Worm (Caenorhabditis elegans) whole organism, young adult: ENCODE data around the gene gpr-2.

Experiments used
- F33H1.4 ChIP-seq: fragments of 200-800 bp; sonication (Bioruptor generic); IDR thresholded peaks from 2 replicates; pipeline ENCODE4 v1.3.6; 2022; ENCODE audit warnings: missing genetic modification reagents, missing genetic modification characterization, missing compliant biosample characterization
- F37B4.10 ChIP-seq: fragments of 200-800 bp; sonication (Bioruptor generic); IDR thresholded peaks from 2 replicates; pipeline ENCODE4 v1.3.6; 2022; ENCODE audit warnings: missing genetic modification characterization, missing compliant biosample characterization
- F49E8.2 ChIP-seq: sonication (generic microtip); optimal IDR thresholded peaks from 3 replicates; lab custom pipeline; 2017; ENCODE audit warnings: missing genetic modification characterization, mild to moderate bottlenecking, missing compliant biosample characterization, antibody characterized with exemption, moderate library complexity; ENCODE audit not compliant: insufficient read depth
- F57C9.4 ChIP-seq: sonication (generic microtip); optimal IDR thresholded peaks from 2 replicates; lab custom pipeline; 2017; ENCODE audit warnings: mild to moderate bottlenecking, missing genetic modification characterization, missing compliant biosample characterization
- Y53F4B.3 ChIP-seq: fragments of 200-800 bp; sonication (Bioruptor generic); IDR thresholded peaks from 2 replicates; pipeline ENCODE4 v1.3.6; 2022; ENCODE audit warnings: missing genetic modification reagents, missing genetic modification characterization, missing compliant biosample characterization
- ZK185.1 ChIP-seq: sonication (generic microtip); optimal IDR thresholded peaks from 2 replicates; lab custom pipeline; 2016; ENCODE audit warnings: mild to moderate bottlenecking, missing genetic modification characterization, missing compliant biosample characterization; ENCODE audit not compliant: poor library complexity, severe bottlenecking
- aptf-2 ChIP-seq: fragments of 200-800 bp; sonication (Bioruptor generic); conservative IDR thresholded peaks from 2 replicates; pipeline ENCODE4 v1.3.6; 2022; ENCODE audit warnings: missing genetic modification reagents, missing genetic modification characterization, missing compliant biosample characterization
- attf-6 ChIP-seq: fragments of 200-800 bp; sonication (Bioruptor generic); IDR thresholded peaks from 2 replicates; pipeline ENCODE4 v1.3.6; 2022; ENCODE audit warnings: missing genetic modification reagents, missing genetic modification characterization, missing compliant biosample characterization
- bed-1 ChIP-seq: fragments of 200-800 bp; sonication (Bioruptor generic); IDR thresholded peaks from 2 replicates; pipeline ENCODE4 v1.3.6; 2022; ENCODE audit warnings: missing genetic modification reagents, missing genetic modification characterization, missing compliant biosample characterization
- bed-2 ChIP-seq: fragments of 200-800 bp; sonication (Bioruptor generic); IDR thresholded peaks from 2 replicates; pipeline ENCODE4 v1.3.6; 2022; ENCODE audit warnings: missing genetic modification reagents, missing genetic modification characterization, missing compliant biosample characterization
- ccch-3 ChIP-seq: fragments of 200-800 bp; sonication (Bioruptor generic); optimal IDR thresholded peaks from 2 replicates; lab custom pipeline; 2018; ENCODE audit warnings: mild to moderate bottlenecking, missing genetic modification characterization, missing compliant biosample characterization
- cebp-1 ChIP-seq, 2 experiments: fragments of 200-800 bp in 1 of 2; sonication (Bioruptor generic) in 1 of 2; sonication (generic microtip) in 1 of 2; IDR thresholded peaks in 1 of 2; optimal IDR thresholded peaks in 1 of 2; 2 replicates each; pipeline versions ENCODE4 v1.3.6 to Lab custom; 2017 to 2022; ENCODE audit warnings: missing compliant biosample characterization in 2 of 2, missing genetic modification characterization in 2 of 2, mild to moderate bottlenecking in 1 of 2, missing genetic modification reagents in 1 of 2, moderate library complexity in 1 of 2
- ceh-100 ChIP-seq: fragments of 200-800 bp; sonication (Bioruptor generic); IDR thresholded peaks from 2 replicates; pipeline ENCODE4 v1.3.6; 2022; ENCODE audit warnings: missing genetic modification reagents, missing genetic modification characterization, missing compliant biosample characterization
- ceh-58 ChIP-seq: fragments of 200-800 bp; sonication (Bioruptor generic); IDR thresholded peaks from 2 replicates; pipeline ENCODE4 v1.3.6; 2022; ENCODE audit warnings: missing genetic modification characterization, missing compliant biosample characterization
- chd-7 ChIP-seq: sonication (generic microtip); optimal IDR thresholded peaks from 2 replicates; lab custom pipeline; 2016; ENCODE audit warnings: mild to moderate bottlenecking, missing genetic modification characterization, moderate library complexity, missing compliant biosample characterization
- dox-1 ChIP-seq: fragments of 200-800 bp; sonication (Bioruptor generic); IDR thresholded peaks from 2 replicates; pipeline ENCODE4 v1.3.6; 2022; ENCODE audit warnings: missing genetic modification reagents, missing genetic modification characterization, missing compliant biosample characterization
- dpl-1 ChIP-seq: fragments of 150-350 bp; optimal IDR thresholded peaks from 2 replicates; lab custom pipeline; 2014; ENCODE audit warnings: missing biosample characterization, missing genetic modification reagents, missing genetic modification characterization
- hmg-1.2 ChIP-seq: fragments of 200-800 bp; sonication (Bioruptor generic); IDR thresholded peaks from 2 replicates; pipeline ENCODE4 v1.3.6; 2022; ENCODE audit warnings: missing genetic modification reagents, missing genetic modification characterization, missing compliant biosample characterization
- hmg-20 ChIP-seq: fragments of 200-800 bp; sonication (Bioruptor generic); IDR thresholded peaks from 2 replicates; pipeline ENCODE4 v1.3.6; 2022; ENCODE audit warnings: missing genetic modification reagents, missing genetic modification characterization, missing compliant biosample characterization
- hrde-1 ChIP-seq: sonication (generic microtip); optimal IDR thresholded peaks from 2 replicates; lab custom pipeline; 2016; ENCODE audit warnings: missing genetic modification characterization, mild to moderate bottlenecking, missing compliant biosample characterization, moderate library complexity, missing genotype, missing genetic modification reagents, borderline replicate concordance
- lin-26 ChIP-seq: fragments of 200-800 bp; sonication (Bioruptor generic); IDR thresholded peaks from 2 replicates; pipeline ENCODE4 v1.3.6; 2022; ENCODE audit warnings: missing genetic modification reagents, missing genetic modification characterization, missing compliant biosample characterization
- lin-35 ChIP-seq, 3 experiments: fragments of 150-350 bp in 2 of 3; sonication (generic microtip) in 1 of 3; optimal IDR thresholded peaks; 2 replicates each; lab custom pipeline; 2014 to 2018; ENCODE audit warnings: missing biosample characterization in 3 of 3, missing genetic modification characterization in 3 of 3, missing genetic modification reagents in 3 of 3
- lin-40 ChIP-seq: sonication (generic microtip); optimal IDR thresholded peaks from 2 replicates; lab custom pipeline; 2016; ENCODE audit warnings: missing genetic modification characterization, mild to moderate bottlenecking, missing compliant biosample characterization, missing genotype, missing genetic modification reagents
- madf-6 ChIP-seq: fragments of 200-800 bp; sonication (Bioruptor generic); IDR thresholded peaks from 2 replicates; pipeline ENCODE4 v1.3.6; 2022; ENCODE audit warnings: missing genetic modification reagents, missing genetic modification characterization, missing compliant biosample characterization
- mxl-1 ChIP-seq: sonication (generic microtip); optimal IDR thresholded peaks from 2 replicates; lab custom pipeline; 2016; ENCODE audit warnings: missing genetic modification characterization, missing compliant biosample characterization
- nfya-2 ChIP-seq: fragments of 200-800 bp; sonication (Bioruptor generic); IDR thresholded peaks from 2 replicates; pipeline ENCODE4 v1.3.6; 2022; ENCODE audit warnings: missing genetic modification reagents, missing genetic modification characterization, missing compliant biosample characterization
- nhr-179 ChIP-seq: sonication (generic microtip); optimal IDR thresholded peaks from 2 replicates; lab custom pipeline; 2016; ENCODE audit warnings: mild to moderate bottlenecking, missing genetic modification characterization, missing compliant biosample characterization
- rpc-1 ChIP-seq, 2 experiments: fragments of 150-350 bp in 1 of 2; sonication (generic microtip) in 1 of 2; optimal IDR thresholded peaks; 2 replicates each; lab custom pipeline; 2014 to 2018; ENCODE audit warnings: missing biosample characterization in 1 of 2, missing genetic modification characterization in 1 of 2, missing genetic modification reagents in 1 of 2, missing genotype in 1 of 2
- snpc-3.4 ChIP-seq: sonication (generic microtip); optimal IDR thresholded peaks from 2 replicates; lab custom pipeline; 2017; ENCODE audit warnings: missing genetic modification characterization, mild to moderate bottlenecking, missing compliant biosample characterization, antibody characterized with exemption, moderate library complexity, missing genotype, missing genetic modification reagents
- somi-1 ChIP-seq: fragments of 200-800 bp; sonication (Bioruptor generic); optimal IDR thresholded peaks from 2 replicates; lab custom pipeline; 2018; ENCODE audit warnings: mild to moderate bottlenecking, missing genetic modification characterization, missing compliant biosample characterization
- tbp1 ChIP-seq: fragments of 200-800 bp; sonication (Bioruptor generic); optimal IDR thresholded peaks from 2 replicates; lab custom pipeline; 2018; ENCODE audit warnings: mild to moderate bottlenecking, missing genetic modification characterization, missing compliant biosample characterization
- unc-62 ChIP-seq: fragments of 150-350 bp; optimal IDR thresholded peaks from 2 replicates; lab custom pipeline; 2014; ENCODE audit warnings: missing biosample characterization, missing genetic modification reagents, missing genetic modification characterization
- xnd-1 ChIP-seq: sonication (generic microtip); optimal IDR thresholded peaks from 2 replicates; lab custom pipeline; 2016; ENCODE audit warnings: missing genotype, missing genetic modification reagents, missing genetic modification characterization, missing compliant biosample characterization
- zfh-2 ChIP-seq: fragments of 200-800 bp; sonication (Bioruptor generic); conservative IDR thresholded peaks from 2 replicates; pipeline ENCODE4 v1.3.6; 2022; ENCODE audit warnings: missing genetic modification reagents, missing genetic modification characterization, missing compliant biosample characterization
- ztf-18 ChIP-seq: sonication (generic microtip); optimal IDR thresholded peaks from 2 replicates; lab custom pipeline; 2016; ENCODE audit warnings: missing genotype, mild to moderate bottlenecking, missing genetic modification characterization, missing compliant biosample characterization
- ztf-6 ChIP-seq: fragments of 200-800 bp; sonication (Bioruptor generic); IDR thresholded peaks from 2 replicates; pipeline ENCODE4 v1.3.6; 2022; ENCODE audit warnings: missing genetic modification reagents, missing genetic modification characterization, missing compliant biosample characterization

Gene gpr-2

DNA sequence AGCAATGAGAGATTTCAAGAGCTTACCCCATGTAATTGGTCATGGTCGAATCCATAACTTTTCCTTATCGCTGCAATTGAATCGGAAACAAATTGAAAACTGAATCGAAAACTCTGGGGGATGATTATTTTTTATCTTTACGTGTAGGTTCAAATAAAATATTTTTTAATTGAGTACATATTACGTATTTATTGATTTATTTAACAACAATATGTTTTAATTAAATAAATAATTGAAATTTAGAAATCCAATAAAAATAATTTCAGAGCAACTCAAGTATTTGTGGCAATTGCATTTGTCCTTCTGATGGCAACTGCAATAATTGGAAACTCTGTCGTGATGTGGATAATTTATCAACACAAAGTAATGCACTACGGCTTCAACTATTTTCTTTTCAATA lies 7.4 kb downstream of the gpr-2 start, which contains the start of gene C38C10.3 (continued):
- TF ChIP-seq ceh-100 (GFP tag; lab: Robert Waterston, UW) (no peak), hmg-20 (GFP tag; lab: Robert Waterston, UW) (no peak)

DNA sequence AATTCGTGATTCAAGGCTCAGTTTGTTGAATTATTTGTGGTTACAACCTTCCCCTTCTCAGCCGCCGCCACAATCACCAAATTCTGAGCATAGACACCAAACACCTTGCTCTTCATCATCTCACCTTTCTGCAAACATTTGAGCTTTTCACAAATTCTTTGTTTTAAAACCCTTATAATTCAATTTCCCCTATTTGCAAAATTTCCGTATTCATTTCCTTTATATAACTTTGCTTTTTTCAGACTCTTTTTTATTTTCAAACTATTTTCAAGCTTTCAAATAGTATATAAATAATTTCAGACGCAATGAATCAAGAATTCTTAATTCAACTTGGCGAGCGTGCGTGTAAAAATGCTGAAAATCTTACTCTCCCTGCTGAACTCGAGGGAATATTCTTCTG lies 9.5 kb downstream of the gpr-2 start, which contains the start of gene tkr-1:
tkr-1 (plus strand) TSS at position 301 of the 400 bp plus-strand sequence.
- TF ChIP-seq hrde-1 (tag; lab: Kevin White, UChicago) (no peak), somi-1 (GFP tag; lab: Kevin White, UChicago) (no peak), rpc-1 (optimal IDR thresholded peaks at IDR 0.05; lab: Kevin White, UChicago) (no peak), rpc-1 (tag; optimal IDR thresholded peaks at IDR 0.05; lab: Kevin White, UChicago) (no peak), unc-62 (GFP tag; lab: Kevin White, UChicago) (no peak), lin-40 (tag; lab: Kevin White, UChicago) (no peak), hmg-20 (GFP tag; lab: Robert Waterston, UW) (no peak), ZK185.1 (no peak), ceh-58 (no peak), attf-6 (GFP tag; lab: Robert Waterston, UW) (no peak), madf-6 (GFP tag; lab: Robert Waterston, UW) (no peak), dox-1 (no peak), snpc-3.4 (tag; lab: Kevin White, UChicago) (no peak), nhr-179 (no peak), lin-26 (GFP tag; lab: Robert Waterston, UW) (no peak), nfya-2 (GFP tag; lab: Robert Waterston, UW) (no peak), hmg-1.2 (GFP tag; lab: Robert Waterston, UW) (no peak), Y53F4B.3 (GFP tag; lab: Robert Waterston, UW) (no peak), zfh-2 (GFP tag; lab: Robert Waterston, UW) (no peak), cebp-1 (GFP tag; IDR thresholded peaks at IDR 0.05; lab: Robert Waterston, UW) (no peak), cebp-1 (tag; optimal IDR thresholded peaks at IDR 0.05; lab: Kevin White, UChicago) (no peak)

- TF ChIP-seq lin-35 (GFP tag; optimal IDR thresholded peaks at IDR 0.05; lab: Kevin White, UChicago) (no peak), ztf-6 (GFP tag; lab: Robert Waterston, UW) (no peak), bed-2 (GFP tag; lab: Robert Waterston, UW) (no peak), ccch-3 (GFP tag; lab: Kevin White, UChicago) (no peak)
These were observed 16.3 kb downstream of the gpr-2 start for ce11 chrIII:9376701-9377100.

DNA sequence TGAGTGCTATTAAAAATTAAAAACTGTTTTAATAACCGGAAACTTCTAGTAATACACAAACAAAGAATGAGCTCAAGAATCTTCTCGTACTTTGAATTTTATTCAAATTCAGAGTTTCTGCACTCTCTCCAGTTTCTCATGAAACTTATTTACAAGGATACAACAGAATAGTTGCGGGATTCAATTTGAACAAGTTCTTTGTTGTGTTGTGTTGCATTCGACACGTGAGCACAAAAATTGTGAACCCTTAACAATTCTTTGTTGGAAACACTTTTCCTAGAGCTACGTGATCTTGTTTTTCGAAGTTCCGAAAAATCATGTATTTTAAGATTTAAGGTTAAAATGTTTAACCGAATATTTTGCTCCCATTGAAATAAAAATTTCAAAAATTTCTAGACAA lies 19.2 kb downstream of the gpr-2 start:
- TF ChIP-seq ztf-18 (tag; lab: Kevin White, UChicago) (no peak), F33H1.4 (GFP tag; lab: Robert Waterston, UW) (no peak), xnd-1 (tag; lab: Kevin White, UChicago) (no peak), dpl-1 (GFP tag; lab: Kevin White, UChicago) (no peak), bed-1 (no peak), madf-6 (GFP tag; lab: Robert Waterston, UW) (no peak), tbp1 (GFP tag; lab: Kevin White, UChicago) (no peak), F37B4.10 (GFP tag; lab: Robert Waterston, UW) (no peak), F49E8.2 (tag; lab: Kevin White, UChicago) (no peak), chd-7 (tag; lab: Kevin White, UChicago) (no peak), mxl-1 (tag; lab: Kevin White, UChicago) (no peak), F57C9.4 (tag; lab: Kevin White, UChicago) (no peak), aptf-2 (no peak)
